Worm (Caenorhabditis elegans): ENCODE results near the gene C05B5.2.

DNA sequence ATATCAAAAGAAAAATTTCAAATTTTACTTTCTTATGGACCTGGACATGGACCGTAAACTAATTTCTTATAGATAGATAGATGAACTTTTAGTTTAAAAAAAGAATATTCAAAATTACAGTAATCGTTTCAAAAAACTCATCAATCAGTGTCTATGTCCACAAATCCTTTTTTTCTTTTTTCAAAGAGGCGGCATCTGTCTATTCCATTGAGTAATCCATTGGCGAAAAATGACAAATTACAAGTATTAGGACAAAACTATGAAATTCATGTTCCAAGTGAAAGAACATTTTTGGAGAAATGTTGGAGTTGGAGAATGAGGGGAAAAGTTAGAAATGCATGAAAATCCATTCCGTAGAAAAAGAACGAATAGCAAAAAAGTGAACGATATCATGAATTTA, 14.8 kb downstream of the C05B5.2 start:
- no peak for TF ChIP-seq egl-27 (tag; optimal IDR thresholded peaks at IDR 0.05)
- TF ChIP-seq ztf-11 (tag; optimal IDR thresholded peaks at IDR 0.05), result no peak
- no peak for TF ChIP-seq unc-39 (tag; optimal IDR thresholded peaks at IDR 0.05)
- no peak for TF ChIP-seq nhr-11 (tag; optimal IDR thresholded peaks at IDR 0.05)
- TF ChIP-seq unc-62 (GFP tag; optimal IDR thresholded peaks at IDR 0.05), result no peak
- no peak for TF ChIP-seq gmeb-1 (tag; optimal IDR thresholded peaks at IDR 0.05)
- no peak for TF ChIP-seq ama-1 (optimal IDR thresholded peaks at IDR 0.05)
